Fruit fly (Drosophila melanogaster): ENCODE measurements around the gene Gba1a.

Gene Gba1a

dm6 chr3R:23721936-23722335, 21.5 kb downstream of the Gba1a start (continued):
- TF ChIP-seq CG8924 (tag; optimal IDR thresholded peaks at IDR 0.05) (peak; percentile 12), ci (GFP tag; IDR thresholded peaks at IDR 0.05) (0 out of 3 replicates have a peak, but pooled peaks have one; percentile 26), Meics (GFP tag; optimal IDR thresholded peaks at IDR 0.05) (peak; percentile 35), CG30403 (GFP tag; optimal IDR thresholded peaks at IDR 0.05) (peak; percentile 42), dm (GFP tag; optimal IDR thresholded peaks at IDR 0.05) (no peak), Xbp1 (GFP tag; optimal IDR thresholded peaks at IDR 0.05) (peak; percentile 55), chinmo (GFP tag; IDR thresholded peaks at IDR 0.05; ENCODE audit: partially characterized antibody) (no peak), org-1 (GFP tag; optimal IDR thresholded peaks at IDR 0.05) (no peak), Dip3 (GFP tag; optimal IDR thresholded peaks at IDR 0.05) (no peak), Scr (GFP tag; IDR thresholded peaks at IDR 0.05; ENCODE audit: partially characterized antibody) (no peak), mirr (GFP tag; optimal IDR thresholded peaks at IDR 0.05) (no peak), E2f2 (GFP tag; IDR thresholded peaks at IDR 0.05) (peak; percentile 90), CG17612 (GFP tag; IDR thresholded peaks at IDR 0.05) (no peak), Ptx1 (GFP tag; IDR thresholded peaks at IDR 0.05) (peak; percentile 46; the same call in 1 of the 2 replicates), Doc2 (GFP tag; IDR thresholded peaks at IDR 0.05) (no peak), bowl (GFP tag; IDR thresholded peaks at IDR 0.05) (no peak), CG10321 (GFP tag; IDR thresholded peaks at IDR 0.05) (no peak), az2 (GFP tag; optimal IDR thresholded peaks at IDR 0.05) (peak; percentile 18), Ets65A (GFP tag) (peak; percentile 91), hb (GFP tag; IDR thresholded peaks at IDR 0.05; ENCODE audit: partially characterized antibody) (no peak), CG17829 (tag; optimal IDR thresholded peaks at IDR 0.05) (peak; percentile 63), CG11085 (GFP tag; IDR thresholded peaks at IDR 0.05) (0 out of 2 replicates have a peak, but pooled peaks have one; percentile 11), Abd-B (GFP tag; optimal IDR thresholded peaks at IDR 0.05) (peak; percentile 78), sug (tag; optimal IDR thresholded peaks at IDR 0.05) (peak; percentile 66), gsb-n (tag; optimal IDR thresholded peaks at IDR 0.05) (peak; percentile 7), caup (GFP tag; optimal IDR thresholded peaks at IDR 0.05; ENCODE audit: severe bottlenecking) (no peak), sqz (GFP tag; optimal IDR thresholded peaks at IDR 0.05) (no peak), wdn (GFP tag; IDR thresholded peaks at IDR 0.05) (no peak), dmrt11E (tag; optimal IDR thresholded peaks at IDR 0.05) (no peak), CG1024 (GFP tag; IDR thresholded peaks at IDR 0.05) (no peak; the same call in 1 of the 2 replicates), mam (GFP tag; optimal IDR thresholded peaks at IDR 0.05) (peak; percentile 19), phol (tag; optimal IDR thresholded peaks at IDR 0.05) (peak; percentile 15), Dip2 (GFP tag; IDR thresholded peaks at IDR 0.05) (peak; percentile 98), cas (GFP tag; IDR thresholded peaks at IDR 0.05) (no peak), Oaz (GFP tag; IDR thresholded peaks at IDR 0.05) (no peak), sima (GFP tag; optimal IDR thresholded peaks at IDR 0.05) (no peak), CG9932 (GFP tag; IDR thresholded peaks at IDR 0.05) (peak; percentile 50), trem (tag; optimal IDR thresholded peaks at IDR 0.05) (peak; percentile 26), Nf-YB (GFP tag; optimal IDR thresholded peaks at IDR 0.05) (no peak), CG6854 (GFP tag; optimal IDR thresholded peaks at IDR 0.05) (no peak), nerfin-2 (GFP tag; IDR thresholded peaks at IDR 0.05; ENCODE audit: partially characterized antibody) (no peak), CG17385 (GFP tag; optimal IDR thresholded peaks at IDR 0.05) (no peak), CG7372 (GFP tag; IDR thresholded peaks at IDR 0.05) (peak; percentile 13; the same call in 1 of the 2 replicates), Dad (GFP tag; optimal IDR thresholded peaks at IDR 0.05) (no peak), maf-S (GFP tag; optimal IDR thresholded peaks at IDR 0.05) (peak; percentile 9), MESR4 (GFP tag; optimal IDR thresholded peaks at IDR 0.05) (no peak), Deaf1 (tag; optimal IDR thresholded peaks at IDR 0.05) (peak; percentile 0), scrt (GFP tag; optimal IDR thresholded peaks at IDR 0.05) (no peak), CG2678 (tag; optimal IDR thresholded peaks at IDR 0.05) (peak; percentile 42), CG18619 (GFP tag; optimal IDR thresholded peaks at IDR 0.05) (peak; percentile 2), sob (GFP tag; IDR thresholded peaks at IDR 0.05) (no peak)
